Worm (Caenorhabditis elegans) whole organism, midembryonic: ENCODE measurements around the gene eif-2Bdelta.

ENCODE experiments used
- T22C8.4 ChIP-seq: fragments of 200-800 bp; sonication (Bioruptor generic); IDR thresholded peaks from 2 replicates; pipeline ENCODE4 v1.3.6; 2022; ENCODE audit warnings: missing genetic modification characterization, missing compliant biosample characterization
- cog-1 ChIP-seq: sonication (generic microtip); optimal IDR thresholded peaks from 2 replicates; lab custom pipeline; 2016; ENCODE audit warnings: missing genetic modification characterization, missing compliant biosample characterization
- flt-1 ChIP-seq: fragments of 200-800 bp; sonication (Bioruptor generic); IDR thresholded peaks from 2 replicates; pipeline ENCODE4 v1.3.6; 2022; ENCODE audit warnings: missing genetic modification characterization, missing compliant biosample characterization
- klf-2 ChIP-seq: fragments of 200-800 bp; sonication (Bioruptor generic); conservative IDR thresholded peaks from 2 replicates; pipeline ENCODE4 v1.3.6; 2022; ENCODE audit warnings: missing genetic modification reagents, missing genetic modification characterization, missing compliant biosample characterization
- med-1 ChIP-seq: sonication (generic microtip); optimal IDR thresholded peaks from 2 replicates; lab custom pipeline; 2017; ENCODE audit warnings: missing genetic modification characterization, mild to moderate bottlenecking, missing compliant biosample characterization, antibody characterized with exemption, missing genetic modification reagents; ENCODE audit not compliant: insufficient read depth
- ref-1 ChIP-seq: fragments of 200-800 bp; sonication (Bioruptor generic); conservative IDR thresholded peaks from 2 replicates; pipeline ENCODE4 v1.3.6; 2022; ENCODE audit warnings: missing genetic modification reagents, missing genetic modification characterization, missing compliant biosample characterization
- tab-1 ChIP-seq: fragments of 200-800 bp; sonication (Bioruptor generic); IDR thresholded peaks from 2 replicates; pipeline ENCODE4 v1.3.6; 2022; ENCODE audit warnings: missing genetic modification characterization, missing compliant biosample characterization
- ztf-23 ChIP-seq: fragments of 200-800 bp; sonication (Bioruptor generic); IDR thresholded peaks from 2 replicates; pipeline ENCODE4 v1.3.6; 2022; ENCODE audit warnings: missing genetic modification reagents, missing genetic modification characterization, missing compliant biosample characterization
- ztf-29 ChIP-seq: fragments of 200-800 bp; sonication (Bioruptor generic); IDR thresholded peaks from 2 replicates; pipeline ENCODE4 v1.3.6; 2022; ENCODE audit warnings: missing genetic modification reagents, missing genetic modification characterization, missing compliant biosample characterization

Gene eif-2Bdelta

DNA sequence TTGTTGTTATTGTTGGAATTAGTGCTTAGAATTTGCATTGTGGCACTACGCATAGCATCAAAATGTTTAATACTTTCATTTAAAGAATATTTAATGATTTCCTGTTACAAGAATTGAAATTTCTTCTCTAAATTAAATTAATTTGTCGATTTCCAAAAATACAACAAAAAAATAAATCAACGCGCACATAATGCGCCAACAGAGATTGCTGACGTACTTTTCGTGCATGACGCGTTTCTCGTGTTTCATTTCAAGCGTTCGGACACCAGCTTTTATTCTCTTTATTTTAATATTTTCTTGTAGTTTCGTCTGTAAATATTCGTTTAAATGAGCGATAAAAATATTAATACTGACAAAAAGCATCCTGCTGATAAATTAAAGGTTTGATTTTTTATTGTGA, at the start of gene eif-2Bdelta:
Gene eif-2Bdelta, plus strand, starts transcription at position 235 of the 400 bp plus-strand sequence.
- TF ChIP-seq ztf-29 (GFP tag; lab: Robert Waterston, UW): no peak
- TF ChIP-seq klf-2 (GFP tag; lab: Robert Waterston, UW): no peak
- TF ChIP-seq ref-1: no peak
- TF ChIP-seq flt-1 (GFP tag; lab: Robert Waterston, UW): no peak
- TF ChIP-seq med-1: no peak
- no peak for TF ChIP-seq ztf-23 (GFP tag; lab: Robert Waterston, UW)
- TF ChIP-seq cog-1 (tag; lab: Kevin White, UChicago): no peak
- no peak for TF ChIP-seq T22C8.4 (GFP tag; lab: Robert Waterston, UW)
- no peak for TF ChIP-seq tab-1 (GFP tag; lab: Robert Waterston, UW)

- no peak for TF ChIP-seq flt-1 (GFP tag; lab: Robert Waterston, UW)
- TF ChIP-seq T22C8.4 (GFP tag; lab: Robert Waterston, UW): no peak
- TF ChIP-seq cog-1 (tag; lab: Kevin White, UChicago): no peak
- TF ChIP-seq ztf-23 (GFP tag; lab: Robert Waterston, UW): no peak
- no peak for TF ChIP-seq med-1
- no peak for TF ChIP-seq tab-1 (GFP tag; lab: Robert Waterston, UW)
- no peak for TF ChIP-seq ztf-29 (GFP tag; lab: Robert Waterston, UW)
- TF ChIP-seq ref-1: no peak
- no peak for TF ChIP-seq klf-2 (GFP tag; lab: Robert Waterston, UW)
Measured at ce11 chrV:9465529-9465928, 48.1 kb upstream of the eif-2Bdelta start.

- TF ChIP-seq ztf-23 (GFP tag; lab: Robert Waterston, UW) (no peak), med-1 (no peak), cog-1 (tag; lab: Kevin White, UChicago) (no peak), tab-1 (GFP tag; lab: Robert Waterston, UW) (no peak), T22C8.4 (GFP tag; lab: Robert Waterston, UW) (no peak), ztf-29 (GFP tag; lab: Robert Waterston, UW) (no peak), klf-2 (GFP tag; lab: Robert Waterston, UW) (no peak), ref-1 (no peak), flt-1 (GFP tag; lab: Robert Waterston, UW) (no peak)
Measured at ce11 chrV:9471675-9472074, 41.9 kb upstream of the eif-2Bdelta start, which contains the start of gene flp-6. Gene flp-6, plus strand, starts transcription at chrV:9471975.

DNA sequence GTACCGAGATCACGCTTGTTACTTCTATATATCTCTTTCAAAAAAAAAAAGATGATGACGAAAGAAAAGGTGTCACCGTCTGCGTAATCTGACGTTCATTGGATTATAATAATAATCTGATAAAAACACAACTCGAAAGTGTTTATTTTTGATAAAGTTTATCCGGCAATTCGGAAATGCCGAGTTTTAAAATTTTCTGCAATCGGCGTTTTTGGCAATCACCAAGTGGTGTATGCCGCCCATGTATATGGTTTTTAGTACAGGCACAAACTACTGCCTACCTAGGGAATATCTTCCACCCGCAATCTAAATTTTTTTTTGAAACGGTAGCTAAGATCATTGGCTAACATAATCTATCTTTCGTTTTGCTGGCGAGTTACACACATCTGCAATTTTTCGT, 39.7 kb upstream of the eif-2Bdelta start:
- no peak for TF ChIP-seq ztf-23 (GFP tag; lab: Robert Waterston, UW)
- no peak for TF ChIP-seq ref-1
- no peak for TF ChIP-seq flt-1 (GFP tag; lab: Robert Waterston, UW)
- TF ChIP-seq klf-2 (GFP tag; lab: Robert Waterston, UW): no peak
- no peak for TF ChIP-seq ztf-29 (GFP tag; lab: Robert Waterston, UW)
- TF ChIP-seq med-1: no peak
- TF ChIP-seq tab-1 (GFP tag; lab: Robert Waterston, UW): no peak
- no peak for TF ChIP-seq T22C8.4 (GFP tag; lab: Robert Waterston, UW)
- no peak for TF ChIP-seq cog-1 (tag; lab: Kevin White, UChicago)

ce11 chrV:9477863-9478262, 35.8 kb upstream of the eif-2Bdelta start, which contains the start of gene nas-3:
Gene nas-3, plus strand, starts transcription at chrV:9478163.
- no peak for TF ChIP-seq T22C8.4 (GFP tag; lab: Robert Waterston, UW)
- TF ChIP-seq cog-1 (tag; lab: Kevin White, UChicago): no peak
- TF ChIP-seq ref-1: no peak
- TF ChIP-seq flt-1 (GFP tag; lab: Robert Waterston, UW): no peak
- no peak for TF ChIP-seq klf-2 (GFP tag; lab: Robert Waterston, UW)
- TF ChIP-seq tab-1 (GFP tag; lab: Robert Waterston, UW): no peak
- no peak for TF ChIP-seq ztf-29 (GFP tag; lab: Robert Waterston, UW)
- TF ChIP-seq ztf-23 (GFP tag; lab: Robert Waterston, UW): no peak
- no peak for TF ChIP-seq med-1

- TF ChIP-seq flt-1 (GFP tag; lab: Robert Waterston, UW) (no peak), ztf-23 (GFP tag; lab: Robert Waterston, UW) (no peak), tab-1 (GFP tag; lab: Robert Waterston, UW) (no peak), ztf-29 (GFP tag; lab: Robert Waterston, UW) (no peak), med-1 (no peak), ref-1 (no peak), cog-1 (tag; lab: Kevin White, UChicago) (no peak), klf-2 (GFP tag; lab: Robert Waterston, UW) (no peak), T22C8.4 (GFP tag; lab: Robert Waterston, UW) (no peak)
Measured at ce11 chrV:9480566-9480965, 33.1 kb upstream of the eif-2Bdelta start, which contains the start of gene K06A4.6. Gene K06A4.6, minus strand, starts transcription at chrV:9480666.

- no peak for TF ChIP-seq flt-1 (GFP tag; lab: Robert Waterston, UW)
- TF ChIP-seq med-1: no peak
- no peak for TF ChIP-seq ztf-23 (GFP tag; lab: Robert Waterston, UW)
- no peak for TF ChIP-seq cog-1 (tag; lab: Kevin White, UChicago)
Measured at ce11 chrV:9483738-9484256, 29.8 kb upstream of the eif-2Bdelta start, which contains the start of gene K06A4.2. Gene K06A4.2, plus strand, starts transcription at chrV:9484206.

ce11 chrV:9485508-9485907, 28.1 kb upstream of the eif-2Bdelta start:
- TF ChIP-seq ref-1 (no peak), klf-2 (GFP tag; lab: Robert Waterston, UW) (no peak), T22C8.4 (GFP tag; lab: Robert Waterston, UW) (no peak), ztf-29 (GFP tag; lab: Robert Waterston, UW) (no peak), flt-1 (GFP tag; lab: Robert Waterston, UW) (no peak), med-1 (no peak), ztf-23 (GFP tag; lab: Robert Waterston, UW) (no peak)

DNA sequence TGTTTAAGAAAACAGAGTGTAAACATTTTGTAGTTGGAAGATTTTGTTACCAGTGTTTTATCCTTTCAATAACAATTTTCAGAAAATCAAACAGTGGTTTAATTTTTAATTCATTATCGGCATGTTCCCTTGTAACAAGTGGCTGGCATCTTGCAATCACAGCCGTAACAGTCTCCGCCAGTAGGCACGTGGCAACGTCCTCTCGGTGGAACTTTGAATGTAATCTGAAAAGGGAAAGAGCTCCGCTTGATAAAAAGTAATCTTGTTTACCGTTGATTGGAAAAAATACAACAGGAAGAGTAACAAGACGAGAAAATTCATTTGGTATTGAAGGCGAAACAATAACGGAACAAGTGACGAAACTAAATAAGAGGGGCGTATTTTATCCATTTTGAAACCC, 24.2 kb upstream of the eif-2Bdelta start, which contains the start of gene K06A4.10:
Gene K06A4.10, minus strand, starts transcription at position 390 of the 400 bp plus-strand sequence.
- TF ChIP-seq flt-1 (GFP tag; lab: Robert Waterston, UW): no peak
- no peak for TF ChIP-seq T22C8.4 (GFP tag; lab: Robert Waterston, UW)
- TF ChIP-seq cog-1 (tag; lab: Kevin White, UChicago): no peak
- no peak for TF ChIP-seq tab-1 (GFP tag; lab: Robert Waterston, UW)
- no peak for TF ChIP-seq klf-2 (GFP tag; lab: Robert Waterston, UW)
- TF ChIP-seq ref-1: no peak
- no peak for TF ChIP-seq ztf-23 (GFP tag; lab: Robert Waterston, UW)
- TF ChIP-seq med-1: no peak
- no peak for TF ChIP-seq ztf-29 (GFP tag; lab: Robert Waterston, UW)
